Fruit fly (Drosophila melanogaster) S2 (cell line): ENCODE results near the gene Mst89B.

ENCODE experiments used
- CG8478 ChIP-seq: fragments of >200 bp; optimal IDR thresholded peaks from 2 replicates; lab custom pipeline; 2018
- CTCF ChIP-seq, 2 experiments: fragments of >200 bp; optimal IDR thresholded peaks; 2 replicates each; lab custom pipeline; 2018

- TF ChIP-seq CG8478 (lab: Kevin White, UChicago), result peak; percentile 81
- no peak for TF ChIP-seq CTCF (optimal IDR thresholded peaks at IDR 0.05; lab: Kevin White, UChicago)
Observed at dm6 chr3R:16228719-16229704, 37.8 kb upstream of the Mst89B start.
